Fruit fly (Drosophila melanogaster) whole organism, embryonic: ENCODE measurements around the gene Npc2f.

Experiments
- Ada2b ChIP-seq: fragments of 200-800 bp; sonication (Bioruptor generic); IDR thresholded peaks from 2 replicates; pipeline ENCODE4 v1.3.6; 2022; ENCODE audit warnings: missing biosample characterization, missing genetic modification characterization
- Aef1 ChIP-seq: fragments of 200-800 bp; sonication (Bioruptor generic); IDR thresholded peaks from 3 replicates; pipeline ENCODE4 v1.3.6; 2022; ENCODE audit warnings: missing biosample characterization, missing genetic modification characterization
- CG1024 ChIP-seq: fragments of 200-800 bp; sonication (Bioruptor generic); IDR thresholded peaks from 2 replicates; pipeline ENCODE4 v1.3.6; 2022; ENCODE audit warnings: missing biosample characterization, missing genetic modification characterization
- CG10267 ChIP-seq: fragments of 200-800 bp; sonication (Bioruptor generic); optimal IDR thresholded peaks from 2 replicates; lab custom pipeline; 2018; ENCODE audit warnings: missing biosample characterization, mild to moderate bottlenecking, missing genetic modification characterization, moderate library complexity
- CG10462 ChIP-seq: fragments of 200-800 bp; sonication (Bioruptor generic); optimal IDR thresholded peaks from 2 replicates; lab custom pipeline; 2016; ENCODE audit warnings: missing biosample characterization, missing genetic modification characterization
- CG12236 ChIP-seq: fragments of 200-800 bp; sonication (Bioruptor generic); optimal IDR thresholded peaks from 2 replicates; lab custom pipeline; 2016; ENCODE audit warnings: missing biosample characterization, missing genetic modification characterization
- CG1603 ChIP-seq: fragments of 200-800 bp; sonication (Bioruptor generic); optimal IDR thresholded peaks from 2 replicates; lab custom pipeline; 2019; ENCODE audit warnings: missing biosample characterization, mild to moderate bottlenecking, missing genetic modification characterization, moderate library complexity
- CG17186 ChIP-seq: fragments of 200-800 bp; sonication (Bioruptor generic); optimal IDR thresholded peaks from 3 replicates; lab custom pipeline; 2017; ENCODE audit warnings: missing biosample characterization, missing genetic modification reagents, missing genetic modification characterization
- CG17385 ChIP-seq: fragments of 200-800 bp; sonication (Bioruptor generic); optimal IDR thresholded peaks from 3 replicates; lab custom pipeline; 2018; ENCODE audit warnings: missing biosample characterization, mild to moderate bottlenecking, missing genetic modification characterization
- CG17802 ChIP-seq: fragments of 200-800 bp; sonication (Bioruptor generic); optimal IDR thresholded peaks from 2 replicates; lab custom pipeline; 2018; ENCODE audit warnings: missing biosample characterization, mild to moderate bottlenecking, missing genetic modification characterization, moderate library complexity
- CG1832 ChIP-seq: fragments of 200-800 bp; sonication (Bioruptor generic); optimal IDR thresholded peaks from 2 replicates; lab custom pipeline; 2017; ENCODE audit warnings: missing biosample characterization, mild to moderate bottlenecking, missing genetic modification characterization, inconsistent platforms
- CG34376 ChIP-seq: fragments of 200-800 bp; sonication (Bioruptor generic); optimal IDR thresholded peaks from 2 replicates; lab custom pipeline; 2018; ENCODE audit warnings: missing biosample characterization, mild to moderate bottlenecking, missing genetic modification characterization
- CG6791 ChIP-seq: fragments of 200-800 bp; sonication (Bioruptor generic); IDR thresholded peaks from 3 replicates; pipeline ENCODE4 v1.3.6; 2022; ENCODE audit warnings: missing biosample characterization, missing genetic modification characterization; ENCODE audit not compliant: partially characterized antibody
- CG7987 ChIP-seq: fragments of 200-800 bp; sonication (Bioruptor generic); optimal IDR thresholded peaks from 2 replicates; lab custom pipeline; 2018; ENCODE audit warnings: missing biosample characterization, mild to moderate bottlenecking, missing genetic modification characterization, moderate library complexity
- CG8765 ChIP-seq: fragments of 200-800 bp; sonication (Bioruptor generic); IDR thresholded peaks from 2 replicates; pipeline ENCODE4 v1.3.6; 2022; ENCODE audit warnings: missing biosample characterization, missing genetic modification characterization
- D19B ChIP-seq: fragments of 200-800 bp; sonication (Bioruptor generic); optimal IDR thresholded peaks from 2 replicates; lab custom pipeline; 2017; ENCODE audit warnings: missing biosample characterization, mild to moderate bottlenecking, missing genetic modification characterization
- E2f2 ChIP-seq: fragments of 200-800 bp; sonication (Bioruptor generic); IDR thresholded peaks from 2 replicates; pipeline ENCODE4 v1.3.6; 2022; ENCODE audit warnings: missing biosample characterization, missing genetic modification characterization
- Gug ChIP-seq: fragments of 200-800 bp; sonication (Bioruptor generic); IDR thresholded peaks from 4 replicates; pipeline ENCODE4 v1.3.6; 2022; ENCODE audit warnings: missing biosample characterization, missing genetic modification characterization
- H15 ChIP-seq: fragments of 200-800 bp; sonication (Bioruptor generic); IDR thresholded peaks from 3 replicates; pipeline ENCODE4 v1.3.6; 2022; ENCODE audit warnings: missing biosample characterization, missing genetic modification characterization
- Myb ChIP-seq: fragments of 200-800 bp; sonication (Bioruptor generic); optimal IDR thresholded peaks from 2 replicates; lab custom pipeline; 2016; ENCODE audit warnings: missing biosample characterization, missing genetic modification characterization
- NC2β ChIP-seq: fragments of 200-800 bp; sonication (Bioruptor generic); optimal IDR thresholded peaks from 2 replicates; lab custom pipeline; 2016; ENCODE audit warnings: missing biosample characterization, missing genetic modification characterization
- NFAT ChIP-seq: fragments of 200-800 bp; sonication (Bioruptor generic); IDR thresholded peaks from 2 replicates; pipeline ENCODE4 v1.3.6; 2022; ENCODE audit warnings: missing biosample characterization, missing genetic modification characterization
- Nf-YC ChIP-seq: fragments of 200-800 bp; optimal IDR thresholded peaks from 3 replicates; lab custom pipeline; 2019; ENCODE audit warnings: missing biosample characterization, mild to moderate bottlenecking, missing genetic modification characterization, moderate library complexity
- Optix ChIP-seq: fragments of 200-800 bp; sonication (Bioruptor generic); IDR thresholded peaks from 3 replicates; pipeline ENCODE4 v1.3.6; 2022; ENCODE audit warnings: missing biosample characterization, missing genetic modification characterization
- Scr ChIP-seq: fragments of 200-800 bp; sonication (Bioruptor generic); IDR thresholded peaks from 2 replicates; pipeline ENCODE4 v1.3.6; 2022; ENCODE audit warnings: missing biosample characterization, missing genetic modification characterization; ENCODE audit not compliant: partially characterized antibody
- Sin3A ChIP-seq: fragments of >200 bp; optimal IDR thresholded peaks from 2 replicates; lab custom pipeline; 2018
- Sox100B ChIP-seq: fragments of 200-800 bp; sonication (Bioruptor generic); optimal IDR thresholded peaks from 3 replicates; lab custom pipeline; 2018; ENCODE audit warnings: missing biosample characterization, mild to moderate bottlenecking, missing genetic modification characterization
- YL-1 ChIP-seq: fragments of 200-800 bp; sonication (Bioruptor generic); optimal IDR thresholded peaks from 3 replicates; lab custom pipeline; 2017; ENCODE audit warnings: missing biosample characterization, mild to moderate bottlenecking, missing genetic modification characterization
- cad ChIP-seq: fragments of >200 bp; optimal IDR thresholded peaks from 2 replicates; lab custom pipeline; 2017; ENCODE audit warnings: missing biosample characterization, missing genetic modification characterization
- crc ChIP-seq: fragments of 200-800 bp; sonication (Bioruptor generic); optimal IDR thresholded peaks from 2 replicates; lab custom pipeline; 2016; ENCODE audit warnings: missing biosample characterization, missing genetic modification characterization
- crol ChIP-seq: fragments of 200-800 bp; sonication (Bioruptor generic); IDR thresholded peaks from 2 replicates; pipeline ENCODE4 v1.3.6; 2022; ENCODE audit warnings: missing biosample characterization, missing genetic modification characterization
- da ChIP-seq: fragments of 200-800 bp; sonication (Bioruptor generic); optimal IDR thresholded peaks from 2 replicates; lab custom pipeline; 2016; ENCODE audit warnings: missing biosample characterization, missing genetic modification characterization
- dmrt11E ChIP-seq: fragments of 200-800 bp; sonication (Bioruptor generic); optimal IDR thresholded peaks from 3 replicates; lab custom pipeline; 2018; ENCODE audit warnings: missing biosample characterization, mild to moderate bottlenecking, missing genetic modification characterization, moderate library complexity
- dysf ChIP-seq: fragments of 200-800 bp; sonication (Bioruptor generic); IDR thresholded peaks from 3 replicates; pipeline ENCODE4 v1.3.6; 2022; ENCODE audit warnings: missing biosample characterization, missing genetic modification characterization
- ftz-f1 ChIP-seq: fragments of 200-800 bp; sonication (Bioruptor generic); optimal IDR thresholded peaks from 2 replicates; lab custom pipeline; 2016; ENCODE audit warnings: missing biosample characterization, missing genetic modification characterization
- gcm2 ChIP-seq: fragments of 200-800 bp; sonication (Bioruptor generic); optimal IDR thresholded peaks from 2 replicates; lab custom pipeline; 2016; ENCODE audit warnings: missing biosample characterization, missing genetic modification characterization
- h ChIP-seq: fragments of >200 bp; optimal IDR thresholded peaks from 2 replicates; lab custom pipeline; 2017
- hkb ChIP-seq, 2 experiments: fragments of 200-800 bp in 1 of 2; fragments of >200 bp in 1 of 2; sonication (Bioruptor generic) in 1 of 2; IDR thresholded peaks in 1 of 2; optimal IDR thresholded peaks in 1 of 2; 2 replicates each; pipeline versions ENCODE4 v1.3.6 to Lab custom; 2017 to 2022; ENCODE audit warnings: missing biosample characterization in 1 of 2, missing genetic modification characterization in 1 of 2
- ind ChIP-seq: fragments of 200-800 bp; sonication (Bioruptor generic); optimal IDR thresholded peaks from 3 replicates; lab custom pipeline; 2016; ENCODE audit warnings: missing biosample characterization, missing genetic modification characterization
- maf-S ChIP-seq: fragments of 200-800 bp; sonication (Bioruptor generic); optimal IDR thresholded peaks from 2 replicates; lab custom pipeline; 2016; ENCODE audit warnings: missing biosample characterization, missing genetic modification characterization
- nau ChIP-seq: fragments of 200-800 bp; sonication (Bioruptor generic); optimal IDR thresholded peaks from 3 replicates; lab custom pipeline; 2017; ENCODE audit warnings: missing biosample characterization, mild to moderate bottlenecking, missing genetic modification characterization, missing genetic modification reagents
- nom ChIP-seq: fragments of 200-800 bp; sonication (Bioruptor generic); optimal IDR thresholded peaks from 2 replicates; lab custom pipeline; 2017; ENCODE audit warnings: missing biosample characterization, missing genetic modification characterization, mild to moderate bottlenecking, moderate library complexity, missing genetic modification reagents
- prd ChIP-seq, 3 experiments: fragments of >200 bp in 2 of 3; fragments of 200-800 bp in 1 of 3; sonication (Bioruptor generic) in 1 of 3; optimal IDR thresholded peaks in 2 of 3; IDR thresholded peaks in 1 of 3; 2 replicates in 2 of 3; 3 replicates in 1 of 3; pipeline versions ENCODE4 v1.3.6 to Lab custom; 2017 to 2022; ENCODE audit warnings: missing biosample characterization in 1 of 3, missing genetic modification characterization in 1 of 3
- pros ChIP-seq: fragments of 200-800 bp; sonication (Bioruptor generic); optimal IDR thresholded peaks from 3 replicates; lab custom pipeline; 2019; ENCODE audit warnings: missing biosample characterization, mild to moderate bottlenecking, missing genetic modification characterization, moderate library complexity
- run ChIP-seq: fragments of 200-800 bp; sonication (Bioruptor generic); optimal IDR thresholded peaks from 3 replicates; lab custom pipeline; 2018; ENCODE audit warnings: missing biosample characterization, mild to moderate bottlenecking, missing genetic modification characterization
- sr ChIP-seq: fragments of 200-800 bp; sonication (Bioruptor generic); IDR thresholded peaks from 3 replicates; pipeline ENCODE4 v1.3.6; 2022; ENCODE audit warnings: missing biosample characterization, missing genetic modification characterization
- sug ChIP-seq: fragments of 200-800 bp; optimal IDR thresholded peaks from 2 replicates; lab custom pipeline; 2019; ENCODE audit warnings: missing biosample characterization, mild to moderate bottlenecking, missing genetic modification characterization, moderate library complexity
- tll ChIP-seq, 2 experiments: fragments of 200-800 bp in 1 of 2; fragments of >200 bp in 1 of 2; sonication (Bioruptor generic) in 1 of 2; optimal IDR thresholded peaks; 2 replicates each; lab custom pipeline; 2017 to 2019; ENCODE audit warnings: missing biosample characterization in 2 of 2, missing genetic modification characterization in 2 of 2, mild to moderate bottlenecking in 1 of 2, moderate library complexity in 1 of 2
- twi ChIP-seq: fragments of 200-800 bp; optimal IDR thresholded peaks from 2 replicates; lab custom pipeline; 2019; ENCODE audit warnings: missing biosample characterization, mild to moderate bottlenecking, missing genetic modification characterization, moderate library complexity
- vnd ChIP-seq: fragments of 200-800 bp; sonication (Bioruptor generic); IDR thresholded peaks from 3 replicates; pipeline ENCODE4 v1.3.6; 2022; ENCODE audit warnings: missing biosample characterization, missing genetic modification characterization; ENCODE audit not compliant: partially characterized antibody
- zfh1 ChIP-seq: fragments of 200-800 bp; sonication (Bioruptor generic); IDR thresholded peaks from 3 replicates; pipeline ENCODE4 v1.3.6; 2022; ENCODE audit warnings: missing biosample characterization, missing genetic modification characterization

Npc2f gene

DNA sequence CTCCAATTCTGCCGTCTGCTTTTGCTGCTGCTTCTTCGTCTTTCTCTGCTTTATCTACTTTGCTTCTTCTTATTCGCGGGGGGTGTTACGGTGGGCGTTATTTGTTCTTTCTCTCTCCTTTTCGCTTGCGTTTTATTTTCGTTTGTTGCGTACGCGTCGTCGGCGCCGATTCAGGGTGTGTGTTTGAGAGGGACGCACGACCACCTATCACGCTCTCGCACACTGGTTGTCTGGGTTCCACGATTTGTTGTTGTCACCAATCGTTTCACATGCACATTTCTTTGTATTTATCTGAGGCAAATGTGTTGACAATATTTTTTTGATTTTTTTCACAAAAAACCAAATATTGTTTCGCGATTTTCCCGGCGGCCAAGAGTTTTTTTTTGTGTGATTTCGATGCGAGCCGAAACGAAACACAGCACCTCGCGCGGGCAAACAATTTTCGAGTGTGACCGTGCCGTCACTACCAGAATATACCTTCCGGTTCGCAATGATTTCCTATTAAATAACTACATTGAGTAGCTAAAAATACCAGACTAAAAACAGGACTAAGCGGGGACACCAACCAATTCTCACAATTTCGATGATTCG, 32.3 kb upstream of the Npc2f start, which contains the start of gene Syx1A (continued):
- TF ChIP-seq tll (GFP tag; optimal IDR thresholded peaks at IDR 0.05; lab: Kevin White, UChicago) (no peak), da (GFP tag; lab: Kevin White, UChicago) (no peak), pros (GFP tag; lab: Kevin White, UChicago) (no peak), NFAT (GFP tag; lab: Robert Waterston, UW) (no peak), CG1603 (tag; lab: Kevin White, UChicago) (peak; percentile 75), CG10267 (tag; lab: Kevin White, UChicago) (peak; percentile 23), run (tag; lab: Kevin White, UChicago) (peak; percentile 5), CG8765 (GFP tag; lab: Robert Waterston, UW) (no peak), Optix (GFP tag; lab: Robert Waterston, UW) (no peak), ftz-f1 (GFP tag; lab: Kevin White, UChicago) (no peak), CG17186 (GFP tag; lab: Kevin White, UChicago) (peak; percentile 23), CG6791 (GFP tag; lab: Robert Waterston, UW) (no peak), h (lab: Kevin White, UChicago) (no peak), Nf-YC (tag; lab: Kevin White, UChicago) (peak; percentile 44), CG7987 (GFP tag; lab: Kevin White, UChicago) (no peak), dmrt11E (tag; lab: Kevin White, UChicago) (no peak), Scr (GFP tag; lab: Robert Waterston, UW) (no peak), CG1832 (GFP tag; lab: Kevin White, UChicago) (peak; percentile 85), D19B (no peak), crol (no peak), CG12236 (no peak), H15 (GFP tag; lab: Robert Waterston, UW) (no peak), CG10462 (GFP tag; lab: Kevin White, UChicago) (no peak), NC2β (GFP tag; lab: Kevin White, UChicago) (peak; percentile 13), CG17385 (GFP tag; lab: Kevin White, UChicago) (peak; percentile 93), YL-1 (peak; percentile 27), Ada2b (GFP tag; lab: Robert Waterston, UW) (no peak), hkb (optimal IDR thresholded peaks at IDR 0.05; lab: Kevin White, UChicago) (no peak), hkb (GFP tag; IDR thresholded peaks at IDR 0.05; lab: Robert Waterston, UW) (no peak), cad (GFP tag; lab: Kevin White, UChicago) (no peak), twi (tag; lab: Kevin White, UChicago) (no peak), maf-S (GFP tag; lab: Kevin White, UChicago) (no peak), Gug (no peak), sr (GFP tag; lab: Robert Waterston, UW) (no peak), Myb (peak; percentile 11), CG1024 (GFP tag; lab: Robert Waterston, UW) (no peak), dysf (GFP tag; lab: Robert Waterston, UW) (no peak), CG34376 (GFP tag; lab: Kevin White, UChicago) (peak; percentile 26), prd (optimal IDR thresholded peaks at IDR 0.05; lab: Kevin White, UChicago) (no peak), prd (GFP tag; IDR thresholded peaks at IDR 0.05; lab: Robert Waterston, UW) (no peak), E2f2 (no peak), nom (peak; percentile 37), zfh1 (GFP tag; lab: Robert Waterston, UW) (no peak), Aef1 (no peak), nau (GFP tag; lab: Kevin White, UChicago) (peak; percentile 42), gcm2 (GFP tag; lab: Kevin White, UChicago) (no peak), Sin3A (peak; percentile 1), vnd (GFP tag; lab: Robert Waterston, UW) (no peak), crc (GFP tag; lab: Kevin White, UChicago) (no peak), ind (GFP tag; lab: Kevin White, UChicago) (no peak), Sox100B (no peak), sug (tag; lab: Kevin White, UChicago) (peak; percentile 100), CG17802 (no peak)
